Worm (Caenorhabditis elegans) whole organism, L1 larva: Measurements from ENCODE around the gene jmjd-1.2.

Source experiments
- alr-1 ChIP-seq: fragments of 200-800 bp; sonication (Bioruptor generic); optimal IDR thresholded peaks from 2 replicates; lab custom pipeline; 2018; ENCODE audit warnings: borderline replicate concordance, mild to moderate bottlenecking, missing genetic modification characterization, missing compliant biosample characterization
- ama-1 ChIP-seq: fragments of 150-350 bp; optimal IDR thresholded peaks from 2 replicates; lab custom pipeline; 2014
- egl-27 ChIP-seq, 2 experiments: fragments of 150-350 bp in 1 of 2; sonication (generic microtip); optimal IDR thresholded peaks; 3 replicates each; lab custom pipeline; 2017 to 2018; ENCODE audit warnings: missing biosample characterization in 2 of 2, missing genetic modification characterization in 2 of 2, missing genetic modification reagents in 2 of 2
- fos-1 ChIP-seq: fragments of 150-350 bp; optimal IDR thresholded peaks from 2 replicates; lab custom pipeline; 2014; ENCODE audit warnings: missing biosample characterization, missing genetic modification characterization
- lin-15B ChIP-seq: fragments of 150-350 bp; sonication (generic microtip); optimal IDR thresholded peaks from 3 replicates; lab custom pipeline; 2014; ENCODE audit warnings: missing biosample characterization, missing genetic modification characterization
- nhr-12 ChIP-seq: sonication (generic microtip); optimal IDR thresholded peaks from 2 replicates; lab custom pipeline; 2017; ENCODE audit warnings: missing biosample characterization, missing genetic modification characterization
- ztf-4 ChIP-seq: fragments of 150-350 bp; optimal IDR thresholded peaks from 2 replicates; lab custom pipeline; 2014; ENCODE audit warnings: missing biosample characterization, missing genetic modification characterization

DNA sequence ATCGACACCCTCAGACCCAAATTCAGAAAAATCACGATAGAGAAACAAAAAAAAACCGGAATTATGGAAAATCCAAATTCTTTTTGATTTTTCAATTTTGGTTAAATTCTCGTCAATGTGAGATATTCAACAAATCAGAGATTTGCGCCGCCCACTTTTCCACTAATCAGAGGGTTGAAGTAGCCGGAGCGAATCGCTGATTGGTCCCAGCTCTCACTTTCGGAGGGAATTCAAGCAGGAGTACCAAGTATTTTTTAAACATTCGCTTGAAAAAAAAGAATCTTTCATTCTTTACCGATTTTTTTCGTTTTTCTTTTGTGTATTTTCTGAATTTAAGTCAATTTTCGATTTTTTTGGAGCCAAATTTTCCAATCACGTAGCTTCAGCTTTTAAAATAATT, 45.1 kb downstream of the jmjd-1.2 start:
- no peak for TF ChIP-seq nhr-12 (tag; lab: Kevin White, UChicago)
- TF ChIP-seq egl-27 (tag; optimal IDR thresholded peaks at IDR 0.05; lab: Kevin White, UChicago), result no peak
- no peak for TF ChIP-seq lin-15B (tag; lab: Kevin White, UChicago)
- no peak for TF ChIP-seq ama-1 (lab: Kevin White, UChicago)
- TF ChIP-seq fos-1 (tag; lab: Kevin White, UChicago), result no peak
- TF ChIP-seq alr-1 (tag; lab: Kevin White, UChicago), result no peak
- TF ChIP-seq ztf-4 (tag; lab: Kevin White, UChicago), result no peak
